Worm (Caenorhabditis elegans): ENCODE measurements around the gene dsb-3.

Gene dsb-3

ce11 chrIV:7790801-7791588 lies 31.6 kb upstream of the dsb-3 start, which contains the start of gene rsp-6 (continued):
- no peak for TF ChIP-seq npax-4 (tag; optimal IDR thresholded peaks at IDR 0.05)
- TF ChIP-seq ref-2 (tag; optimal IDR thresholded peaks at IDR 0.05): peak; percentile 53
- no peak for TF ChIP-seq pax-1 (tag; optimal IDR thresholded peaks at IDR 0.05)
- no peak for TF ChIP-seq F13H6.1 (tag; optimal IDR thresholded peaks at IDR 0.05)
- no peak for TF ChIP-seq ceh-45 (GFP tag; IDR thresholded peaks at IDR 0.05)
- TF ChIP-seq ceh-31 (tag; optimal IDR thresholded peaks at IDR 0.05): peak; percentile 82
- TF ChIP-seq C08G9.2 (tag; optimal IDR thresholded peaks at IDR 0.05): no peak
- no peak for TF ChIP-seq ets-4 (tag; optimal IDR thresholded peaks at IDR 0.05)
- TF ChIP-seq ama-1 (optimal IDR thresholded peaks at IDR 0.05): no peak
- no peak for TF ChIP-seq ceh-30 (tag; optimal IDR thresholded peaks at IDR 0.05)
- no peak for TF ChIP-seq eyg-1 (tag; optimal IDR thresholded peaks at IDR 0.05)
- TF ChIP-seq unc-42 (tag; optimal IDR thresholded peaks at IDR 0.05): peak; percentile 88
- TF ChIP-seq pqm-1 (tag; optimal IDR thresholded peaks at IDR 0.05): no peak
- TF ChIP-seq ceh-14 (tag; optimal IDR thresholded peaks at IDR 0.05): peak; percentile 52
- TF ChIP-seq unc-3 (GFP tag; conservative IDR thresholded peaks at IDR 0.05): no peak; the same call in 1 of the 2 replicates
- no peak for TF ChIP-seq unc-3 (tag; optimal IDR thresholded peaks at IDR 0.05)
- TF ChIP-seq sdc-2 (tag; optimal IDR thresholded peaks at IDR 0.05): no peak
- TF ChIP-seq mec-3 (tag; optimal IDR thresholded peaks at IDR 0.05; ENCODE audit: borderline replicate concordance): no peak
- TF ChIP-seq dve-1 (tag; optimal IDR thresholded peaks at IDR 0.05): peak; percentile 75
- TF ChIP-seq hlh-15 (tag; optimal IDR thresholded peaks at IDR 0.05): no peak
- TF ChIP-seq ceh-2 (tag; optimal IDR thresholded peaks at IDR 0.05): no peak
- TF ChIP-seq elt-2 (tag; optimal IDR thresholded peaks at IDR 0.05): peak; percentile 73
- no peak for TF ChIP-seq elt-4 (tag; optimal IDR thresholded peaks at IDR 0.05)
- TF ChIP-seq sox-4 (tag; optimal IDR thresholded peaks at IDR 0.05): no peak
- no peak for TF ChIP-seq K02D7.2 (tag; optimal IDR thresholded peaks at IDR 0.05)
- no peak for TF ChIP-seq K09A11.1 (tag; optimal IDR thresholded peaks at IDR 0.05; ENCODE audit: insufficient read depth)
- TF ChIP-seq nhr-232 (tag; optimal IDR thresholded peaks at IDR 0.05): no peak
- no peak for TF ChIP-seq ceh-22 (tag; optimal IDR thresholded peaks at IDR 0.05)
- TF ChIP-seq odd-2 (tag; optimal IDR thresholded peaks at IDR 0.05): no peak
- TF ChIP-seq lin-11 (tag; optimal IDR thresholded peaks at IDR 0.05): no peak
- TF ChIP-seq syd-9 (tag; optimal IDR thresholded peaks at IDR 0.05): no peak
- peak; percentile 25 for TF ChIP-seq hlh-30 (tag; optimal IDR thresholded peaks at IDR 0.05; ENCODE audit: insufficient read depth)
- no peak for TF ChIP-seq T23F11.4 (GFP tag; optimal IDR thresholded peaks at IDR 0.05)
- no peak for TF ChIP-seq tbx-7 (tag; optimal IDR thresholded peaks at IDR 0.05)
- TF ChIP-seq pat-9 (tag; optimal IDR thresholded peaks at IDR 0.05): no peak
- no peak for TF ChIP-seq pros-1 (tag; optimal IDR thresholded peaks at IDR 0.05)
- no peak for TF ChIP-seq fkh-6 (tag; optimal IDR thresholded peaks at IDR 0.05)
- no peak for TF ChIP-seq hlh-8 (tag; optimal IDR thresholded peaks at IDR 0.05)
- no peak for TF ChIP-seq ceh-19 (GFP tag; optimal IDR thresholded peaks at IDR 0.05)
- no peak for TF ChIP-seq ahr-1 (tag; optimal IDR thresholded peaks at IDR 0.05)
- TF ChIP-seq tbx-2 (tag; optimal IDR thresholded peaks at IDR 0.05): peak; percentile 79
- peak; percentile 47 for TF ChIP-seq ceh-34 (tag; optimal IDR thresholded peaks at IDR 0.05)
- TF ChIP-seq C38D4.7 (GFP tag; optimal IDR thresholded peaks at IDR 0.05): no peak
- TF ChIP-seq lim-6 (tag; optimal IDR thresholded peaks at IDR 0.05): no peak
- no peak for TF ChIP-seq ttx-3 (tag; optimal IDR thresholded peaks at IDR 0.05)
- TF ChIP-seq nfya-1 (tag; optimal IDR thresholded peaks at IDR 0.05): peak; percentile 95
